Worm (Caenorhabditis elegans): ENCODE measurements around the gene cyp-13A12.

DNA sequence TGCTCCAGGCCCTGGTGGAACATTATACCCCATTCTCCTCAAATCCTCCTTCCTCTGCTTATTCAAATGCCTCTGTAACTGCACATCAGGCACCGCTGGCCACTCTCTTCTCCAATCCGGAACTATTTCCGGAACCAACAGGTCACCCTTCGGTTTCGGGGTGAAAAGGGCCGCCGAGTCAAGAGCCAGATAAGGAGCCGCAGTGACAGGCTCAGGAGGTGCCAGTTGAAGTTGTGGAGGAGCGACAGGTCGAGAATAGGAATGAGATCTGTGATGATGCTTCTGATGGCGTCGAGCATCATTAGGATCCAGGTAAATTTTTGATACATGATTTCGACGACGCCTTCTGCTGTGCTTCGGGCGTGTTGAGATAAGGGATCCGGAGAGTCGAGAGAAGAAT, 26.1 kb upstream of the cyp-13A12 start:
- TF ChIP-seq nhr-237 (tag; optimal IDR thresholded peaks at IDR 0.05) (no peak), pha-4 (GFP tag; IDR thresholded peaks at IDR 0.05) (no peak), pha-4 (tag; optimal IDR thresholded peaks at IDR 0.05) (no peak)

Data from whole organism, L4 larva.